Fruit fly (Drosophila melanogaster): ENCODE measurements around the gene CG14341.

DNA sequence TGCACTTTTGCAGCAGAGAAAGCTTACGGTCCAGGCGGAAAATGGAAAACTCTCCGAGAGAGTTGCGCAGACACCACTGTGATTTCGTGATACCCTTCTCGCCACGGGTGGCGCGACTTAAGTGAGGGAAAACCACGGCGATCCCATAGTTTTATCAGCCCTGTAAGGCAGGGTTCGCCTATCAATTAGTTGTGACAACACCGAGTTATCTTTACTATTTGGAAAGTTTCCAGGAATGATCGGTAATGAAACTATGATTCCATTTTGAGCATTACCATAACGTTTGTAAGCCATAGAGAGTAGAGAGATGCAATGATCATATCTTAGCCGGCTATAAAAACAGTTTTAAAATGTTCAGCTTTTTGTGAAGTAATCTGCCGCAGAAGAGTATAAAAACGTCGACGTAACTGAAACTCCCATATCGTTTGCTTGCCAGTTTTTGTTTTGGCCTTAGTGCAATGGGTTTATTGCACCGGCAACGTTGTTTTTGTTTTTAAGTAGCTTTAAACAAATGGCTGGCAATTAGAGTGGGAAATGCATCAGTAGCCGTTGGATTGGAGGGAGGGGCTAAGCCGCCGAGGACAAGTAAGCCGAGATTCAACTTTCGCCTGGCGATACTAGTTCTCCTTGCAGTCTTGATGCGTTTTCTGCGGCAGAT is 9.6 kb upstream of the CG14341 start:
- TF ChIP-seq CG11294 (GFP tag; IDR thresholded peaks at IDR 0.05) (no peak), CG10669 (GFP tag; optimal IDR thresholded peaks at IDR 0.05) (no peak), CG6792 (GFP tag; optimal IDR thresholded peaks at IDR 0.05) (no peak), Eip78C (GFP tag) (peak; percentile 60), Blimp-1 (GFP tag; optimal IDR thresholded peaks at IDR 0.05) (no peak), pdm3 (GFP tag; optimal IDR thresholded peaks at IDR 0.05) (no peak)
